Worm (Caenorhabditis elegans): Measurements from ENCODE around the gene pfk-1.2.

DNA sequence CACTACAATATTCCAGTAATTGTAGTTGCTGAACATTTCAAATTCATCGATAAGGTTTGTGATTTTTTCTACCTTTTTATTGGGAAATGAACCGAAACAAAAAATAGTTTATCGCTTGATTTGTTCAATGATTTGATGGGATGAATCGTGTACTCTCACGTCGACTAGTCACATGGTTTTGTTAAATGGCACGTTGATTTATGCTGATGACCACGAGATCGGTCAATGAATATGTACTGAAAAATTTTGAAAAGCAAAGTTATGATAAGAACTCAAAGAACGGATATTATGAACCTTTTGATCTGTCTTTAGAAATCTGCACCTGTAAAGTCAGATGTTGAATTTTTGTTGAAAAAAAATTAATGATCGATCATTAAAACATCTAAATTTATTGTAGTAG is 15.3 kb upstream of the pfk-1.2 start:
- TF ChIP-seq pag-3 (tag; optimal IDR thresholded peaks at IDR 0.05; ENCODE audit: borderline replicate concordance, insufficient read depth) (no peak), snpc-4 (tag; optimal IDR thresholded peaks at IDR 0.05) (no peak)
